ENCODE assay signal across 7 worm cellular contexts in the genomic region with DNA sequence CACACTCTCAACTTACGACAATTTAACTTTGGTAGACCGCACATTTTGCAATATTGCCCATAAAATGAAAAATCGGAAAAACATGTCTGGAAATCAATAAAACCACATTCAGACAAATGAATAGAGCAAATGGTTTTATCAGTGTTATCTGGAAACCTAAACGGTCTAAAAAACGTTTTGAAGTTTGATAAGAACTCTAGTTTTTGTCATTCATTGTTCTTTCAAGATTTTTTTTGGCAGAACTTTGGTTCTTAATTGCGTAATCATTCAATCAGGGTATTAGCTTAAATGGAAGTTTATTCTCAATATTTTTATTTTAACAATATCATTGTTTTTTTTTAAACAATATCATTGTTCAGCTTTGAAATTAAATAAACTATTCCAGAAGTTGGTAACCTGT.
TF ChIP-seq lines count a peak whose summit lies in the region.

A gene (minus strand): TSS at position 140 of the 400 bp plus-strand sequence.

TF ChIP-seq in whole organism, L1 larva, 84 proteins besides CTCF, POLR2A, EP300 and RAD21:
- TF ChIP-seq mef-2 (tag; optimal IDR thresholded peaks at IDR 0.05; lab: Kevin White, UChicago) = no peak
- TF ChIP-seq elt-2 (tag; optimal IDR thresholded peaks at IDR 0.05; lab: Kevin White, UChicago) = peak; percentile 21
TF ChIP-seq in whole organism, L1 larva: peak in this region for 1.

TF ChIP-seq in whole organism, L2 larva, 48 proteins besides CTCF, POLR2A, EP300 and RAD21:
- TF ChIP-seq nhr-11 (tag; optimal IDR thresholded peaks at IDR 0.05; lab: Kevin White, UChicago) = no peak
- peak; percentile 59 for TF ChIP-seq fos-1 (tag; optimal IDR thresholded peaks at IDR 0.05; lab: Kevin White, UChicago)

TF ChIP-seq in whole organism, L3 larva, 47 proteins besides CTCF, POLR2A, EP300 and RAD21:
- TF ChIP-seq nhr-76 (tag; optimal IDR thresholded peaks at IDR 0.05; lab: Kevin White, UChicago) = peak; percentile 10
- TF ChIP-seq snpc-4 (tag; optimal IDR thresholded peaks at IDR 0.05; lab: Kevin White, UChicago) = no peak
- peak; percentile 77 for TF ChIP-seq elt-2 (tag; optimal IDR thresholded peaks at IDR 0.05; lab: Kevin White, UChicago)
- TF ChIP-seq zag-1 (tag; optimal IDR thresholded peaks at IDR 0.05; lab: Kevin White, UChicago) = no peak

TF ChIP-seq in whole organism, L4 larva, 104 proteins besides CTCF, POLR2A, EP300 and RAD21:
- TF ChIP-seq aha-1 (tag; lab: Kevin White, UChicago) (peak; percentile 55), nhr-111 (GFP tag; optimal IDR thresholded peaks at IDR 0.05; lab: Kevin White, UChicago) (no peak), jun-1 (tag; optimal IDR thresholded peaks at IDR 0.05; lab: Kevin White, UChicago) (no peak), daf-16 (GFP tag; optimal IDR thresholded peaks at IDR 0.05; lab: Kevin White, UChicago) (no peak), daf-16 (tag; optimal IDR thresholded peaks at IDR 0.05; lab: Kevin White, UChicago) (peak; percentile 62), dve-1 (tag; optimal IDR thresholded peaks at IDR 0.05; lab: Kevin White, UChicago; ENCODE audit: insufficient read depth) (peak; percentile 36), ZK546.5 (tag; optimal IDR thresholded peaks at IDR 0.05; lab: Kevin White, UChicago) (no peak), zfp-2 (tag; optimal IDR thresholded peaks at IDR 0.05; lab: Kevin White, UChicago) (no peak), T20F7.1 (GFP tag; optimal IDR thresholded peaks at IDR 0.05; lab: Kevin White, UChicago) (no peak), dmd-6 (GFP tag; IDR thresholded peaks at IDR 0.05; lab: Robert Waterston, UW) (0 out of 2 replicates have a peak, but pooled peaks have one; percentile 14), pqm-1 (tag; optimal IDR thresholded peaks at IDR 0.05; lab: Kevin White, UChicago) (peak; percentile 27), nhr-28 (tag; optimal IDR thresholded peaks at IDR 0.05; lab: Kevin White, UChicago) (peak; percentile 51)

TF ChIP-seq in whole organism, late embryonic, 69 proteins besides CTCF, POLR2A, EP300 and RAD21:
- TF ChIP-seq gmeb-2 (tag; optimal IDR thresholded peaks at IDR 0.05; lab: Kevin White, UChicago) = no peak
- TF ChIP-seq elt-2 (tag; optimal IDR thresholded peaks at IDR 0.05; lab: Kevin White, UChicago) = peak; percentile 55

TF ChIP-seq in whole organism, mixed stage, embryonic, 35 proteins besides CTCF, POLR2A, EP300 and RAD21:
- TF ChIP-seq elt-1 (tag; optimal IDR thresholded peaks at IDR 0.05; lab: Kevin White, UChicago; ENCODE audit: borderline replicate concordance, insufficient read depth) (no peak), zip-8 (tag; optimal IDR thresholded peaks at IDR 0.05; lab: Kevin White, UChicago) (peak; percentile 85)

TF ChIP-seq in whole organism, young adult, 124 proteins besides CTCF, POLR2A, EP300 and RAD21:
- TF ChIP-seq nhr-80 (tag; optimal IDR thresholded peaks at IDR 0.05; lab: Kevin White, UChicago) (peak; percentile 54), Y95B8A.8 (GFP tag; IDR thresholded peaks at IDR 0.05; lab: Robert Waterston, UW) (no peak)
